Worm (Caenorhabditis elegans) whole organism, L4/young adult: Measurements from ENCODE around the gene srh-21.

Experiments
- W03F9.2 ChIP-seq: fragments of 150-350 bp; optimal IDR thresholded peaks from 2 replicates; lab custom pipeline; 2014; ENCODE audit warnings: missing biosample characterization, missing genetic modification characterization
- him-1 ChIP-seq: sonication (generic microtip); optimal IDR thresholded peaks from 2 replicates; lab custom pipeline; 2016; ENCODE audit warnings: missing genotype, missing genetic modification reagents, missing genetic modification characterization, missing compliant biosample characterization

ce11 chrV:4957619-4958018, 31.1 kb downstream of the srh-21 start:
- no peak for TF ChIP-seq him-1 (tag; lab: Kevin White, UChicago)
- no peak for TF ChIP-seq W03F9.2 (tag; lab: Kevin White, UChicago)
